Fruit fly (Drosophila melanogaster): ENCODE data around the gene CG1910.

The CG1910 gene

DNA sequence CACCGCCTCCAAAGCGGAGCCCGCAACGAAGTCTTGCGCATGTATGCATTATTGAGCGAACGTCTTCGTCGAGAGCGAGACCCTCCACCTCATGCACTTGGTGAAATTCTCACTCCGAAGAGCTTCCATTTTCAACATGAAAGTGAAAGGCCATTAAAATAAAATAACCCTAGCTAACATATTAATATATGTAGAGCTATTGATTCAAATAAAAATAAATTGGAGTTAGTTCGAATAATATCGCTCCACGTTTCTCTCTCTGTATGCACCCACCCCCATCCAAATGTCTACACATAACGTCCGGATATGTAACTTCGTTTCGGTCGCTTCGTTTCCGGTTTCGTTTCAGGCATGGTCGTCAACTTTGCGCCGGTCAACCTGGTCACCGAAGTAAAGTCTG, 6.2 kb upstream of the CG1910 start:
- TF ChIP-seq ttk (optimal IDR thresholded peaks at IDR 0.05), result no peak
- no peak for TF ChIP-seq insv (optimal IDR thresholded peaks at IDR 0.05)
- no peak for TF ChIP-seq Myc (optimal IDR thresholded peaks at IDR 0.05)
- TF ChIP-seq h (optimal IDR thresholded peaks at IDR 0.05), result no peak
- TF ChIP-seq Sin3A (optimal IDR thresholded peaks at IDR 0.05), result no peak
- no peak for TF ChIP-seq psq (optimal IDR thresholded peaks at IDR 0.05)

DNA sequence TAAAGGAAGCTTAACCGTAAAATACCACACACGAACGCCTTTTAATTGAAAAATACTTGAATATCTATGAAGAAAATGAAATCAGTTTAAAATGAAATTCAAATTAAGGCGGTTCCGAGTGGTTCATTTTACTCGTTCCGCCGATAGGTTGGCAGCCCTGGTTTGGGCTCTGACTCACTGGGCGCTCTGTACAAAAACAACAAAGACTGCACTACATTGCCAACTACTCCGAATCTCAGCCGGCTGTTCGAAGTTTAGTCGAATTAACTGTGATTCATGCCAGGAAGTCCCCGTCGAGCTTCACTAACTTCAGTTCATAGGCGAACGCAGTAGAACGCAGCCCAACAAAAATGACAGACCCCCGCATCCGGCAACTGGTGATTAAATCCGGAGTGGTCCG, 4.2 kb upstream of the CG1910 start, which contains the start of gene Tbca:
Tbca (plus strand) TSS at position 212 of the 400 bp plus-strand sequence.
- TF ChIP-seq Myc (optimal IDR thresholded peaks at IDR 0.05) (no peak), insv (optimal IDR thresholded peaks at IDR 0.05) (no peak), h (optimal IDR thresholded peaks at IDR 0.05) (no peak), psq (optimal IDR thresholded peaks at IDR 0.05) (no peak), Sin3A (optimal IDR thresholded peaks at IDR 0.05) (no peak), ttk (optimal IDR thresholded peaks at IDR 0.05) (no peak)

DNA sequence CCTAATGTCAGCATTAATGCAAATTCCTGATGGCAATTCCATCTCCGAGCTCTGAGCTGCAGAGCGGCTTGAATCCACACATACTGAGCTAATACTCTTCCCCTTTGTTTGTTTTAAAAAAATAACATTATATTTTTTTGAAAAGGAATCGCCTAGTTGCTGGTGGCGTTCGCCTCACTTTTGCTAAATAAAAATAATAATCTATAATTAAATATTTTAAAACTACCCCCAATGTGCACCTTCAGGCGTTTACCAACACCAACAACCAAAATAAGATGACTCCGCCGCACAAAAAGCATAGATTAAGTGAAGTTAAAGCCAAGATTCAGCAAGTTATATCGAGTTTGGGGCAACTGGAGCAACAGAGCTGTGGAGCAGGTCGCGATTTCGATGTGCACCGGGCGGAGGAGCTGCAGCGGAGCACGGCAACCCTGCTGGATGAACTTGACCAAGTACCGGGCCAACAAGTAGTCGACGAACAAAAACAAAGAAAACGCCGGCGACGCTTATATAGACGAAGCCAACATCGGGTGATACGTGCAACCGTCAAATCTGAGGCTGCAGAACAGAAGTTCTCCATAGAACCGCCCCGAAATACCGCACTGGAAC, 3.3 kb upstream of the CG1910 start, which contains the start of gene CG1896:
CG1896 (plus strand) TSS at position 239 of the 609 bp plus-strand sequence.
- no peak for TF ChIP-seq h (optimal IDR thresholded peaks at IDR 0.05)
- no peak for TF ChIP-seq Myc (optimal IDR thresholded peaks at IDR 0.05)
- TF ChIP-seq Sin3A (optimal IDR thresholded peaks at IDR 0.05), result no peak
- TF ChIP-seq ttk (optimal IDR thresholded peaks at IDR 0.05), result no peak
- TF ChIP-seq insv (optimal IDR thresholded peaks at IDR 0.05), result no peak
- no peak for TF ChIP-seq psq (optimal IDR thresholded peaks at IDR 0.05)

DNA sequence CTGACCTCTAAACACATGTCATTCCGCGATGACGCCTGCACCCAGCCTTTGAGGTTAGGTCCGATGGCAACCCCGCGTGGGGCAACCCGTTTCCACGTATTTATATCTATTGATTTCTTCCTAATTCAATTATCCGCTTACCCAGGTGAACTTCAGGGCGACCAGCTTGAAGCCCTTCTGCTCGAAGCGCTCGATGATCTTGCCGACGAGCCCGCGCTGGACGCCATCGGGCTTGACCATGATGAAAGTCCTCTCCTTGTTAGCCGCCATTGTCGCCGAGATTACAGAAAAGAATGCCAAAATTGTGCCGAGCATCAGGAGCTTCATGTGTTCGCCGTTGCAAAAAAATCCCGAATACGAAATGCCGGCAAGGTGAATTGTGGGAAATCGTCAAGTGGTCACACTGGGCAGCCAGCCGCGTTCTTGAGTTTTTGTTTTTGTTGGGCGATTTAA, 1.8 kb upstream of the CG1910 start, which contains the start of gene awd:
awd (minus strand) TSS at position 449 of the 453 bp plus-strand sequence.
- no peak for TF ChIP-seq Sin3A (optimal IDR thresholded peaks at IDR 0.05)
- TF ChIP-seq psq (optimal IDR thresholded peaks at IDR 0.05), result no peak
- no peak for TF ChIP-seq ttk (optimal IDR thresholded peaks at IDR 0.05)
- no peak for TF ChIP-seq Myc (optimal IDR thresholded peaks at IDR 0.05)
- no peak for TF ChIP-seq h (optimal IDR thresholded peaks at IDR 0.05)
- TF ChIP-seq insv (optimal IDR thresholded peaks at IDR 0.05), result no peak

DNA sequence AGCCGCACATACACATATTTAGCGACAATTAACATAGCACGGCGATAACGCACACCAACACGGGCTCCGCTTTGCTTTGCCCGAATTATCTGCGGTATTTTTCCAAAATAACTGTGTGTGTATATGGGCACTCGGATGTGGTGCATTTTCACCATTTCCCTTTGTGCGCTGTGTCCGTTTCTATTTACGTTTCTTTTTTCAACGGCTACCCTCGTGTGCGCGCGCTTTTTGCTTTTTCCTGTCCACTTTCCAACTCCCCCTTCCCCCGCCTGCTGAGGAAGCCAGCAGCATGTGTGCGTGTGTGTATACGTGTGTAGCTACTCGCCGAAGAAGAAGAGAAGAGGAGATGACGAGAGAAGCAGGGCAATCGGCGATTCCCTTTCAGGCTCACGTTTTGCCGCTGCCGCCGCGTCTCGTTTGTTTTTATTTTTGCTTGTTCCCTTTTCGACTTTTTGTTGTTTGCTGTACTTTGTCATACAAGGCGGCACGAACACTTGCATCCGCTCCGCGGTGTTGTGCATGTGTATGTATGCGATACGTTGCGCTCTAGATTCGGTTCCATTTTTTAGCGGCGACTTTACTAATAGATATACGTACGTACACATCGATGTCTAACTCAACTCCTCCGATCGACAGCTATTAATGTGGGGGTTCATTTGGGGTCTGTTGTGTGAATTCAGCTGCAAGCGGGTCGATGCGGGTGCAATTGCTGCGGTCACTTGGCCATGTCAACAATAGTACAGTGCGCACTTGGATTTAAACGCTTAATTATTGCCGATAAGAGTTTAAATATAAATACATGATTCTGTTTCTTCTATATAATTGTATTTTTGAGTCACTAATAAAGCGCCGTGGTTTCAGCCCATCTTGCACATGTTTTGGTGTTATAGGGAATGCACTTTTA, 902 bp downstream of the CG1910 start:
- TF ChIP-seq psq (optimal IDR thresholded peaks at IDR 0.05), result peak; percentile 75
- TF ChIP-seq h (optimal IDR thresholded peaks at IDR 0.05), result no peak

DNA sequence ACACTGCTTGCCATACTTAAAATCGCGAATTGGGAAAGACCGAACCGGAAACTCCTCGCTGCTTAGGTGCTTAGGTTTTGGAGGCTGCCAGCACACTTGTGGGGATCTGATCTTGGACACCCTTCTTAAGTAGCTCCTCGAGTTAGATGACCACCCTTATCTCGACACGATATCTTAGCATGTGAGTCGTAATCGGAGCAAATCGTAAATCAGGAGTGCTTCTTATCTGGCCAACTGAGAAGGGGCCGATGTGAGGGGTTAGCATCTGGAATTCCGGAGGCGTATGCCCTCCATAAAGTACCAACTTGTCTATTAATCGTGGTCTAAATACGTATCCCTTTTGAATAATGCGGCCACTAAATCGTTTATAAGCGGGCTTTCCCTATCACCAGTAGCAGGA, 7.2 kb downstream of the CG1910 start, which contains the start of gene salt:
salt (minus strand) TSS at position 101 of the 400 bp plus-strand sequence.
- TF ChIP-seq h (optimal IDR thresholded peaks at IDR 0.05) (no peak), insv (optimal IDR thresholded peaks at IDR 0.05) (no peak), psq (optimal IDR thresholded peaks at IDR 0.05) (no peak), Sin3A (optimal IDR thresholded peaks at IDR 0.05) (no peak), Myc (optimal IDR thresholded peaks at IDR 0.05) (no peak), ttk (optimal IDR thresholded peaks at IDR 0.05) (no peak)

DNA sequence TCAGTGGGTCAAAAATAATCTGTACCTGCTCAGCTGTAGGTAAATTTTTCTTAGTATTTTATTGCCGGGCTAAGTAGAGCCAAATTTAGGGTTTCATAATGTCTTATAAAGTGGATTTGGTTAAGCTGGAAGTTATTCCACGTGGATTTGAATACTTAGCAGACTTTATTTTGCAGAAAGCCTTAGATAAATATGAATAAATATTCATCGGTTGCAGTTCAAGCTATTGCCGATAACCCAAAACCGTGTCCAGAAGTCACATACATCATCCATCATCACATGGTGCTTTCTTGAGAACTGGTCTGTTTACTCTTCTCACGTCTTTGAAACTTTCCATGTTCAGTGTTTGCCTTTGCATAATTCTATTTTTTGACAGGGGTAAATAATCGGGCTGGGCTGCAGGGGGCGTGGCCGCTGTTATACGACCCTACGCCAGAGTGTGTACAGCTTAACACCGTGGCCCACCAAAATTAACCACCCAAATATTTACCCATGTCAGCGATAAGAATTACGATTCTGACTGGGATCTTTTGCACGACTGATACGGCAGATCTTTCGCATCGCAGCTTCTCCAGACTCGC, 11.2 kb downstream of the CG1910 start, which contains the start of gene CG2187:
CG2187 (minus strand) TSS at position 51 of the 581 bp plus-strand sequence.
- no peak for TF ChIP-seq Sin3A (optimal IDR thresholded peaks at IDR 0.05)
- TF ChIP-seq insv (optimal IDR thresholded peaks at IDR 0.05), result no peak

DNA sequence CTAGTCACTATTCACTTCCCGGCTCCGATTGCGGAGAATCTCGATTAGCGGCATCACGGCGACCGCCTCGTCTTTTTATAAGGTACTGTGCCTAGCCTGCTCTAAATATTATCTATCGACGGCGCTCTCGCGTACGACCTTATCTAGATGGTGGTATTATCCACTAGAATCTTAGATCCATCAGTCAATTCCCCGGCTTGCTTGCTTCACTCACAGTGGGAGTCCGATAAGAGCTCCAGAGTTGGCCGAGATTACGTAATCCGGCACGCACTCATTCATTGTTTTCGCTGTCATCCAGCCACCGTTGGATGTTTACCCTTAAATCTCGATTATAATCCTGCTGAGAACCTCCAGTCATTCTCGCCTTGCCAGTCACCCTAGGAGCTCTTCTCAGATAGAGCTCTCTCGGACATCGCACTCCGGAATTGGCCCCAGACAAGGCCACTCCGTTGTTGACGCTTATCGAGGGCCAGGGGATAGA, 14.1 kb downstream of the CG1910 start, which contains the start of gene Smvt:
Smvt (minus strand) TSS at position 51 of the 481 bp plus-strand sequence.
- TF ChIP-seq h (optimal IDR thresholded peaks at IDR 0.05), result no peak

DNA sequence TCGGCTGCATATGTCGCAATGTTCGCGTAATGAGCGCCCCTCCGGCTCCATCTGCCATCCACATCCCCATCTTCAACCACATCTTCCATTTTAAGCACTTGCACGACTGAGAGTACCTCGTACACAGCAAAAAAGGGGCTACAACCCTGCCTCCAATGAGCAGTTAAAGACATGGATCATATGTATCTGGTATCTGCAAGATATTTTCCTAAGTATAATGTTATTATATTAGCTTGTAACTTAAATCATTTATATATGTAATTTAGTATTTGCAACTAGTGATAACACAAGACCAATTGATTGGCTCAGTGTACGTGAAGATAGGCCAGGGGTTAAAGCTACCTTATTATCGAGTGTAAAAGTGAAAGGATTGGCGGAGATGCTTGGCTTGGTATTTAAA, 15.2 kb downstream of the CG1910 start:
- TF ChIP-seq Sin3A (optimal IDR thresholded peaks at IDR 0.05) (no peak), insv (optimal IDR thresholded peaks at IDR 0.05) (no peak), ttk (optimal IDR thresholded peaks at IDR 0.05) (no peak), h (optimal IDR thresholded peaks at IDR 0.05) (no peak), psq (optimal IDR thresholded peaks at IDR 0.05) (no peak), Myc (optimal IDR thresholded peaks at IDR 0.05) (no peak)

DNA sequence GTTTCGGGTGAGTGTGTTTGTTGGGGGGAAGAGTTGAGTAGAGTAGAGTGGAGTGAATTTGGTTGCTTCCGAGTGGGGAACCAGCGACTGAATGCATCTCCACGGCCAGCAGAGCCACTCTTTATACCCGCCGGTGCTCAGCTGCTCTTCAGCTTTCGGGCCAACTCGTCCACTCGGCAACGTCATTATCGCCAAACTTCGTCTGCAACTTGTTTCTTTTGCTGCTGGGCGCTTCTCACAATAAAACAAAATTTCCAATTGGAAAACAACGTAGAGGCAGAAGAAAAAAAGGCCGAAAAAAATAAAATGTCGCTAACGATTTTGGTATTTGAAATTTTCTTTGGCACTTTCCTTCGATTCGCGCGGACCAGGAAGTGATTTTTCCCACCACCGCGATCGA, 17.2 kb downstream of the CG1910 start, which contains the start of gene CG2150:
CG2150 (minus strand) TSS at position 101 of the 400 bp plus-strand sequence.
- no peak for TF ChIP-seq ttk (optimal IDR thresholded peaks at IDR 0.05)
- no peak for TF ChIP-seq psq (optimal IDR thresholded peaks at IDR 0.05)
- TF ChIP-seq Myc (optimal IDR thresholded peaks at IDR 0.05), result no peak
- no peak for TF ChIP-seq Sin3A (optimal IDR thresholded peaks at IDR 0.05)
- TF ChIP-seq h (optimal IDR thresholded peaks at IDR 0.05), result no peak
- TF ChIP-seq insv (optimal IDR thresholded peaks at IDR 0.05), result no peak

DNA sequence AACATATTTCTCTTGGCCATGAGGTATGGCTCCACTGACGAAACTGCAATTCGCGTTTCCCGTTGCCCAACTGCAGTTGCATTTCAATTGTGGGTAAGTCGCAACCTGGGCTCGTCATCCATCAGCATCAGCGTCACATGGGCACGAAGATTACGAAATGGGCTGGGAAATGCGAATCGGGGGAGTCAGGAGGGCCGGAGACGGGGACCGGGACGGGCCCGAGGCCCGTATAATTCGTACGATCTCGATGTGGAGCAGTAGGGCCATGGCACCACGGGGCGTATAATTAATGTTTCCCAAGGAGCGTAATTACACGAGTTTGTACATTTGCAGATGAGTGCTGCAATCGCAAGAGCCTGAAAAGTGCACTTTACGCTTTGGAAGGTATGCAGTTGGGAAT, 17.7 kb downstream of the CG1910 start:
- TF ChIP-seq Sin3A (optimal IDR thresholded peaks at IDR 0.05), result no peak
- no peak for TF ChIP-seq ttk (optimal IDR thresholded peaks at IDR 0.05)
- TF ChIP-seq insv (optimal IDR thresholded peaks at IDR 0.05), result no peak
- TF ChIP-seq Myc (optimal IDR thresholded peaks at IDR 0.05), result no peak
- no peak for TF ChIP-seq h (optimal IDR thresholded peaks at IDR 0.05)
- TF ChIP-seq psq (optimal IDR thresholded peaks at IDR 0.05), result no peak

DNA sequence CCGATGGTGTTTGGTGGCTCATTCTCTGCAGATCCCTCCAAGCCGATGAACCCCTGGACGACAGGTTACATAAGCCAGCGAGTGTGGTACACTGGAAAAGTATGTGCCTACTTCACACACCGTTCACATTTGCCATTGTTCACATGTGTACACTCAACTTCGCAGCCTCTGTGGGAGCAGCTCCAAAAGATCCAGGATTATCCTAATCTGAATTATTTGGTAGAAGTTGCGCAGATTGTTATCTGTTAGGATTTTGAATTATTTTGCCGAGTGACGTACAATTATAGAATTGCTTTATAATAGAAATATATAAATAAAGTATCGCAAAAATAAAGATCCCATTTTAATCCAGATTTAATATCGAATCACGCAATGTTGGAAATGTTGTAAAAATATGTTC, 20.1 kb downstream of the CG1910 start:
- no peak for TF ChIP-seq insv (optimal IDR thresholded peaks at IDR 0.05)
- no peak for TF ChIP-seq h (optimal IDR thresholded peaks at IDR 0.05)
- TF ChIP-seq Myc (optimal IDR thresholded peaks at IDR 0.05), result no peak
- TF ChIP-seq psq (optimal IDR thresholded peaks at IDR 0.05), result no peak
- no peak for TF ChIP-seq ttk (optimal IDR thresholded peaks at IDR 0.05)
- no peak for TF ChIP-seq Sin3A (optimal IDR thresholded peaks at IDR 0.05)

Measured in Kc167 (cell line).